Worm (Caenorhabditis elegans) whole organism, L3 larva: Measurements from ENCODE around the gene snr-1.

ENCODE experiments used
- R02D3.7 ChIP-seq: fragments of 150-350 bp; optimal IDR thresholded peaks from 2 replicates; lab custom pipeline; 2014; ENCODE audit warnings: missing biosample characterization, missing genetic modification characterization
- aly-2 ChIP-seq: fragments of 150-350 bp; optimal IDR thresholded peaks from 2 replicates; lab custom pipeline; 2014; ENCODE audit warnings: missing biosample characterization, missing genetic modification characterization
- ama-1 ChIP-seq: fragments of 150-350 bp; optimal IDR thresholded peaks from 2 replicates; lab custom pipeline; 2018
- ceh-16 ChIP-seq: sonication (generic microtip); optimal IDR thresholded peaks from 2 replicates; lab custom pipeline; 2017; ENCODE audit warnings: missing biosample characterization, missing genetic modification characterization
- ceh-28 ChIP-seq: fragments of 150-350 bp; optimal IDR thresholded peaks from 2 replicates; lab custom pipeline; 2014; ENCODE audit warnings: missing biosample characterization, missing genetic modification reagents, missing genetic modification characterization
- ceh-9 ChIP-seq: sonication (generic microtip); optimal IDR thresholded peaks from 2 replicates; lab custom pipeline; 2018; ENCODE audit warnings: missing biosample characterization, missing genetic modification characterization
- daf-12 ChIP-seq: fragments of 150-350 bp; optimal IDR thresholded peaks from 2 replicates; lab custom pipeline; 2014; ENCODE audit warnings: missing biosample characterization, missing genetic modification reagents, missing genetic modification characterization
- egl-27 ChIP-seq: sonication (generic microtip); optimal IDR thresholded peaks from 4 replicates; lab custom pipeline; 2017; ENCODE audit warnings: missing biosample characterization, missing genetic modification reagents, missing genetic modification characterization
- elt-1 ChIP-seq: fragments of 150-350 bp; optimal IDR thresholded peaks from 2 replicates; lab custom pipeline; 2014; ENCODE audit warnings: missing biosample characterization, missing genetic modification characterization
- elt-3 ChIP-seq, 3 experiments: fragments of 150-350 bp in 1 of 3; sonication (generic microtip) in 2 of 3; optimal IDR thresholded peaks; 2 replicates in 2 of 3; 4 replicates in 1 of 3; lab custom pipeline; 2014 to 2017; ENCODE audit warnings: missing biosample characterization in 3 of 3, missing genetic modification characterization in 3 of 3
- eor-1 ChIP-seq, 2 experiments: fragments of 150-350 bp; optimal IDR thresholded peaks; 2 replicates each; lab custom pipeline; 2014 to 2018; ENCODE audit warnings: missing biosample characterization in 2 of 2, missing genetic modification characterization in 2 of 2
- fkh-10 ChIP-seq: sonication (generic microtip); optimal IDR thresholded peaks from 2 replicates; lab custom pipeline; 2017; ENCODE audit warnings: missing biosample characterization, missing genetic modification reagents, missing genetic modification characterization
- fos-1 ChIP-seq: fragments of 150-350 bp; optimal IDR thresholded peaks from 2 replicates; lab custom pipeline; 2014; ENCODE audit warnings: missing biosample characterization, missing genetic modification characterization
- hmg-11 ChIP-seq: sonication (generic microtip); optimal IDR thresholded peaks from 2 replicates; lab custom pipeline; 2016; ENCODE audit warnings: missing genetic modification characterization, missing compliant biosample characterization
- jun-1 ChIP-seq: fragments of 150-350 bp; optimal IDR thresholded peaks from 2 replicates; lab custom pipeline; 2014; ENCODE audit warnings: missing biosample characterization, missing genetic modification reagents, missing genetic modification characterization
- lin-39 ChIP-seq: fragments of 150-350 bp; optimal IDR thresholded peaks from 2 replicates; lab custom pipeline; 2018; ENCODE audit warnings: missing biosample characterization, missing genetic modification reagents, missing genetic modification characterization
- lsy-12 ChIP-seq: sonication (generic microtip); optimal IDR thresholded peaks from 2 replicates; lab custom pipeline; 2016; ENCODE audit warnings: mild to moderate bottlenecking, missing genetic modification characterization, missing compliant biosample characterization
- mdl-1 ChIP-seq: fragments of 150-350 bp; optimal IDR thresholded peaks from 2 replicates; lab custom pipeline; 2014; ENCODE audit warnings: missing biosample characterization, missing genetic modification characterization
- mml-1 ChIP-seq: fragments of 150-350 bp; sonication (generic microtip); optimal IDR thresholded peaks from 3 replicates; lab custom pipeline; 2014; ENCODE audit warnings: missing biosample characterization, missing genetic modification characterization
- nfya-1 ChIP-seq: sonication (generic microtip); optimal IDR thresholded peaks from 2 replicates; lab custom pipeline; 2017; ENCODE audit warnings: missing genetic modification characterization, mild to moderate bottlenecking, missing compliant biosample characterization, antibody characterized with exemption, moderate library complexity; ENCODE audit not compliant: insufficient read depth
- nhr-11 ChIP-seq: fragments of 150-350 bp; optimal IDR thresholded peaks from 2 replicates; lab custom pipeline; 2014; ENCODE audit warnings: missing biosample characterization, missing genetic modification characterization
- nhr-12 ChIP-seq: fragments of 150-350 bp; optimal IDR thresholded peaks from 2 replicates; lab custom pipeline; 2014; ENCODE audit warnings: missing biosample characterization, missing genetic modification characterization
- nhr-237 ChIP-seq: fragments of 150-350 bp; optimal IDR thresholded peaks from 2 replicates; lab custom pipeline; 2014; ENCODE audit warnings: missing biosample characterization, missing genetic modification characterization
- nhr-25 ChIP-seq: sonication (generic microtip); optimal IDR thresholded peaks from 2 replicates; lab custom pipeline; 2017; ENCODE audit warnings: missing biosample characterization, missing genetic modification characterization
- nhr-76 ChIP-seq: fragments of 150-350 bp; sonication (generic microtip); optimal IDR thresholded peaks from 5 replicates; lab custom pipeline; 2014; ENCODE audit warnings: missing biosample characterization, missing genetic modification characterization
- pqm-1 ChIP-seq: fragments of 150-350 bp; optimal IDR thresholded peaks from 2 replicates; lab custom pipeline; 2017; ENCODE audit warnings: missing biosample characterization, missing genetic modification characterization, inconsistent platforms
- sea-2 ChIP-seq: fragments of 150-350 bp; sonication (generic microtip); optimal IDR thresholded peaks from 4 replicates; lab custom pipeline; 2014; ENCODE audit warnings: missing biosample characterization, missing genetic modification reagents, missing genetic modification characterization
- snpc-4 ChIP-seq: fragments of 150-350 bp; optimal IDR thresholded peaks from 2 replicates; lab custom pipeline; 2014; ENCODE audit warnings: missing biosample characterization, missing genetic modification characterization
- tbx-2 ChIP-seq: sonication (generic microtip); optimal IDR thresholded peaks from 2 replicates; lab custom pipeline; 2016; ENCODE audit warnings: mild to moderate bottlenecking, missing genetic modification characterization, missing compliant biosample characterization
- unc-39 ChIP-seq: sonication (generic microtip); optimal IDR thresholded peaks from 4 replicates; lab custom pipeline; 2017; ENCODE audit warnings: missing biosample characterization, missing genetic modification characterization
- ztf-11 ChIP-seq: fragments of 150-350 bp; optimal IDR thresholded peaks from 2 replicates; lab custom pipeline; 2014; ENCODE audit warnings: missing biosample characterization, missing genetic modification characterization
- ztf-4 ChIP-seq: fragments of 150-350 bp; optimal IDR thresholded peaks from 2 replicates; lab custom pipeline; 2014; ENCODE audit warnings: missing biosample characterization, missing genetic modification characterization

snr-1 gene

ce11 chrIV:17108805-17109204 lies 21.0 kb downstream of the snr-1 start:
- peak; percentile 87 for TF ChIP-seq nfya-1 (tag; lab: Kevin White, UChicago)
- TF ChIP-seq lin-39 (tag; lab: Kevin White, UChicago): no peak

DNA sequence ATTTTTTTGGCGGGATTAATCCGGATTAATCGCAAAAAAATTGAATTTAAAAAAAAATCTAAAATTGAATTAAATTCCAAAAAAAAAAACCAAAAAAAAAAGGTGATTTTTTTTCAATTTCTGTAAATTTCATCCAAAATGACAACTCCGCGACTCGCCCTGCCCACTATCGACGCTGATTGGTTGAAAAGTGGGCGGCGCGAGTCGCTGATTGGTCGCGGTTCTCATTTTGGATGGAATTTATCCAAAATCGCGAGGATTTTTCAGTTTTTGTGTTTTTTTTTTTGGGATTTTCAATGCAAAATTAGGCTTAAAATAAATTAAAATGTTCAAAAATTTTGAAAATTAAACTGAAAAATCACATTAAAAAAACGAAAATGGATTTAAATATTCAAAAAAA lies 21.6 kb downstream of the snr-1 start:
- no peak for TF ChIP-seq tbx-2 (tag; lab: Kevin White, UChicago)
- TF ChIP-seq nhr-25 (tag; lab: Kevin White, UChicago): no peak
- TF ChIP-seq aly-2 (tag; lab: Kevin White, UChicago): no peak
- peak; percentile 91 for TF ChIP-seq nfya-1 (tag; lab: Kevin White, UChicago)
- TF ChIP-seq snpc-4 (tag; lab: Kevin White, UChicago): no peak
- TF ChIP-seq elt-1 (tag; lab: Kevin White, UChicago): no peak

DNA sequence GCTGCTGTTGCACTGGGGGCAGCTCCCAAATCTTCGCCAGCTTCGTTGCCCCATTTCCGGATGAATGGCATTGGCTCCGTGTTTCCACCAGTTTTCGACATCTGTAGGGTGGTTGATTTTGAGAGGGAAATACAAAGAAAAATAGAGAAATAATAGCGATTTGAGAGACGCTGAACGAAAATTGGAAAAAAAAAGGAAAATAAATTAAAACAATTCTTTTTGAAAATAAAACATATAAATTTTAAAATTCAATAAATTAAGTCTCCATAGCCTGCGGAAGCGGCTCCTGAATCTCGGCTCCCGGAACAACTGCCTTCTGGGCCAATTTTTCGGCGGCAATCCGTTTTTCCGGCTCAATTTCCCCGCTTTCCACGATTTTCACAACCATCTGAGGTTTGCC lies 23.0 kb downstream of the snr-1 start, which contains the start of gene sfa-1:
sfa-1 (minus strand) TSS at position 101 of the 400 bp plus-strand sequence.
- TF ChIP-seq fos-1 (tag; lab: Kevin White, UChicago) (no peak), ceh-16 (tag; lab: Kevin White, UChicago) (no peak), tbx-2 (tag; lab: Kevin White, UChicago) (no peak), nhr-76 (tag; lab: Kevin White, UChicago) (no peak), jun-1 (tag; lab: Kevin White, UChicago) (no peak), R02D3.7 (tag; lab: Kevin White, UChicago) (no peak), snpc-4 (tag; lab: Kevin White, UChicago) (no peak), nfya-1 (tag; lab: Kevin White, UChicago) (no peak), aly-2 (tag; lab: Kevin White, UChicago) (no peak), fkh-10 (GFP tag; lab: Kevin White, UChicago) (no peak), unc-39 (tag; lab: Kevin White, UChicago) (no peak), elt-3 (tag; optimal IDR thresholded peaks at IDR 0.05; lab: Kevin White, UChicago) (no peak), ceh-28 (tag; lab: Kevin White, UChicago) (no peak), mdl-1 (tag; lab: Kevin White, UChicago) (no peak), mml-1 (tag; lab: Kevin White, UChicago) (no peak), nhr-12 (tag; lab: Kevin White, UChicago) (no peak), lsy-12 (no peak), egl-27 (tag; lab: Kevin White, UChicago) (no peak), eor-1 (tag; optimal IDR thresholded peaks at IDR 0.05; lab: Kevin White, UChicago) (no peak), hmg-11 (tag; lab: Kevin White, UChicago) (no peak)

ce11 chrIV:17111813-17112212 lies 24.0 kb downstream of the snr-1 start, which contains the start of gene Y116A8C.33:
Gene Y116A8C.33, plus strand, starts transcription at chrIV:17112113.
- no peak for TF ChIP-seq ceh-28 (tag; lab: Kevin White, UChicago)
- no peak for TF ChIP-seq ztf-11 (tag; lab: Kevin White, UChicago)
- TF ChIP-seq ztf-4 (tag; lab: Kevin White, UChicago): no peak
- TF ChIP-seq pqm-1 (tag; lab: Kevin White, UChicago): no peak
- TF ChIP-seq nhr-11: no peak
- TF ChIP-seq sea-2 (GFP tag; lab: Kevin White, UChicago): no peak
- TF ChIP-seq elt-3 (tag; optimal IDR thresholded peaks at IDR 0.05; lab: Kevin White, UChicago): no peak
- no peak for TF ChIP-seq elt-1 (tag; lab: Kevin White, UChicago)
- no peak for TF ChIP-seq egl-27 (tag; lab: Kevin White, UChicago)
- no peak for TF ChIP-seq nhr-12 (tag; lab: Kevin White, UChicago)
- no peak for TF ChIP-seq tbx-2 (tag; lab: Kevin White, UChicago)

ce11 chrIV:17116345-17116744 lies 28.5 kb downstream of the snr-1 start, which contains the start of gene cyn-13:
Gene cyn-13, minus strand, starts transcription at chrIV:17116657.
- TF ChIP-seq eor-1 (tag; optimal IDR thresholded peaks at IDR 0.05; lab: Kevin White, UChicago) (no peak), lin-39 (tag; lab: Kevin White, UChicago) (no peak), daf-12 (tag; lab: Kevin White, UChicago) (no peak), nhr-237 (tag; lab: Kevin White, UChicago) (no peak), ama-1 (lab: Kevin White, UChicago) (no peak), ceh-9 (tag; lab: Kevin White, UChicago) (no peak)
